Fruit fly (Drosophila melanogaster) whole organism, embryonic: ENCODE data around the gene Cnot4.

ENCODE experiments used
- Asciz ChIP-seq: fragments of 200-800 bp; sonication (Bioruptor generic); optimal IDR thresholded peaks from 2 replicates; lab custom pipeline; 2017; ENCODE audit warnings: missing biosample characterization, mild to moderate bottlenecking, missing genetic modification characterization, missing genetic modification reagents
- Atf3 ChIP-seq: fragments of 200-800 bp; sonication (Bioruptor generic); optimal IDR thresholded peaks from 3 replicates; lab custom pipeline; 2016; ENCODE audit warnings: missing biosample characterization, missing genetic modification characterization
- Bdp1 ChIP-seq: fragments of 200-800 bp; sonication (Bioruptor generic); optimal IDR thresholded peaks from 3 replicates; lab custom pipeline; 2016; ENCODE audit warnings: missing biosample characterization, missing genetic modification characterization
- CG10543 ChIP-seq: fragments of 200-800 bp; sonication (Bioruptor generic); optimal IDR thresholded peaks from 3 replicates; lab custom pipeline; 2017; ENCODE audit warnings: missing biosample characterization, mild to moderate bottlenecking, missing genetic modification characterization, moderate library complexity
- CG10959 ChIP-seq: fragments of 200-800 bp; sonication (Bioruptor generic); IDR thresholded peaks from 2 replicates; pipeline ENCODE4 v1.3.6; 2022; ENCODE audit warnings: missing biosample characterization, missing genetic modification characterization
- CG10979 ChIP-seq: fragments of 200-800 bp; sonication (Bioruptor generic); optimal IDR thresholded peaks from 2 replicates; lab custom pipeline; 2018; ENCODE audit warnings: missing biosample characterization, mild to moderate bottlenecking, missing genetic modification characterization, moderate library complexity
- CG12391 ChIP-seq: fragments of 200-800 bp; sonication (Bioruptor generic); optimal IDR thresholded peaks from 3 replicates; lab custom pipeline; 2018; ENCODE audit warnings: missing biosample characterization, mild to moderate bottlenecking, missing genetic modification characterization, moderate library complexity
- CG12769 ChIP-seq: fragments of 200-800 bp; sonication (Bioruptor generic); optimal IDR thresholded peaks from 2 replicates; lab custom pipeline; 2019; ENCODE audit warnings: missing biosample characterization, mild to moderate bottlenecking, missing genetic modification characterization, moderate library complexity
- CG12942 ChIP-seq: fragments of 200-800 bp; sonication (Bioruptor generic); optimal IDR thresholded peaks from 3 replicates; lab custom pipeline; 2016; ENCODE audit warnings: missing biosample characterization, missing genetic modification characterization
- CG14050 ChIP-seq: fragments of 200-800 bp; sonication (Bioruptor generic); IDR thresholded peaks from 3 replicates; pipeline ENCODE4 v1.3.6; 2022; ENCODE audit warnings: missing biosample characterization, missing genetic modification characterization
- CG15073 ChIP-seq: fragments of 200-800 bp; sonication (Bioruptor generic); optimal IDR thresholded peaks from 2 replicates; lab custom pipeline; 2016; ENCODE audit warnings: missing biosample characterization, missing genetic modification characterization
- CG1602 ChIP-seq: fragments of 200-800 bp; sonication (Bioruptor generic); optimal IDR thresholded peaks from 3 replicates; lab custom pipeline; 2016; ENCODE audit warnings: missing biosample characterization, missing genetic modification characterization
- CG17359 ChIP-seq: fragments of 200-800 bp; sonication (Bioruptor generic); optimal IDR thresholded peaks from 3 replicates; lab custom pipeline; 2018; ENCODE audit warnings: missing biosample characterization, mild to moderate bottlenecking, missing genetic modification characterization, moderate library complexity
- CG18011 ChIP-seq: fragments of 200-800 bp; sonication (Bioruptor generic); optimal IDR thresholded peaks from 2 replicates; lab custom pipeline; 2017; ENCODE audit warnings: missing biosample characterization, missing genetic modification characterization, mild to moderate bottlenecking, moderate library complexity, missing genotype
- CG33213 ChIP-seq: fragments of 200-800 bp; sonication (Bioruptor generic); optimal IDR thresholded peaks from 3 replicates; lab custom pipeline; 2016; ENCODE audit warnings: missing biosample characterization, missing genetic modification characterization
- CG34376 ChIP-seq: fragments of 200-800 bp; sonication (Bioruptor generic); optimal IDR thresholded peaks from 2 replicates; lab custom pipeline; 2018; ENCODE audit warnings: missing biosample characterization, mild to moderate bottlenecking, missing genetic modification characterization
- CG4404 ChIP-seq: fragments of 200-800 bp; sonication (Bioruptor generic); IDR thresholded peaks from 2 replicates; pipeline ENCODE4 v1.3.6; 2022; ENCODE audit warnings: missing biosample characterization, missing genetic modification characterization
- CG5953 ChIP-seq: fragments of 200-800 bp; sonication (Bioruptor generic); IDR thresholded peaks from 2 replicates; pipeline ENCODE4 v1.3.6; 2022; ENCODE audit warnings: missing biosample characterization, missing genetic modification characterization
- CG6175 ChIP-seq: fragments of 200-800 bp; sonication (Bioruptor generic); IDR thresholded peaks from 3 replicates; pipeline ENCODE4 v1.3.6; 2022; ENCODE audit warnings: missing biosample characterization, missing genetic modification characterization
- CG6689 ChIP-seq: fragments of 200-800 bp; sonication (Bioruptor generic); IDR thresholded peaks from 2 replicates; pipeline ENCODE4 v1.3.6; 2022; ENCODE audit warnings: missing biosample characterization, missing genetic modification characterization
- CG8281 ChIP-seq: fragments of 200-800 bp; sonication (Bioruptor generic); optimal IDR thresholded peaks from 2 replicates; lab custom pipeline; 2018; ENCODE audit warnings: missing biosample characterization, mild to moderate bottlenecking, missing genetic modification characterization, moderate library complexity
- CG9437 ChIP-seq: fragments of 200-800 bp; sonication (Bioruptor generic); optimal IDR thresholded peaks from 2 replicates; lab custom pipeline; 2018; ENCODE audit warnings: missing biosample characterization, mild to moderate bottlenecking, missing genetic modification characterization
- Chrac-16 ChIP-seq: fragments of 200-800 bp; sonication (Bioruptor generic); optimal IDR thresholded peaks from 3 replicates; lab custom pipeline; 2016; ENCODE audit warnings: missing biosample characterization, missing genetic modification characterization
- D ChIP-seq, 2 experiments: fragments of 200-800 bp in 1 of 2; fragments of >200 bp in 1 of 2; sonication (Bioruptor generic) in 1 of 2; optimal IDR thresholded peaks; 2 replicates in 1 of 2; 3 replicates in 1 of 2; lab custom pipeline; 2017; ENCODE audit warnings: mild to moderate bottlenecking in 1 of 2, missing biosample characterization in 1 of 2, missing genetic modification characterization in 1 of 2, missing genetic modification reagents in 1 of 2
- Dad ChIP-seq: fragments of 200-800 bp; sonication (Bioruptor generic); optimal IDR thresholded peaks from 3 replicates; lab custom pipeline; 2016; ENCODE audit warnings: missing biosample characterization, missing genetic modification characterization
- Dip3 ChIP-seq: fragments of 200-800 bp; sonication (Bioruptor generic); optimal IDR thresholded peaks from 3 replicates; lab custom pipeline; 2016; ENCODE audit warnings: missing biosample characterization, missing genetic modification characterization
- Eip74EF ChIP-seq, 2 experiments: fragments of 200-800 bp in 1 of 2; fragments of >200 bp in 1 of 2; sonication (Bioruptor generic) in 1 of 2; optimal IDR thresholded peaks; 2 replicates each; lab custom pipeline; 2017 to 2019; ENCODE audit warnings: missing biosample characterization in 2 of 2, missing genetic modification characterization in 2 of 2, mild to moderate bottlenecking in 1 of 2, moderate library complexity in 1 of 2
- HLH54F ChIP-seq: fragments of 200-800 bp; sonication (Bioruptor generic); optimal IDR thresholded peaks from 3 replicates; lab custom pipeline; 2016; ENCODE audit warnings: missing biosample characterization, missing genetic modification characterization
- HmgD ChIP-seq: fragments of 200-800 bp; sonication (Bioruptor generic); optimal IDR thresholded peaks from 3 replicates; lab custom pipeline; 2016; ENCODE audit warnings: missing biosample characterization, missing genetic modification characterization
- Kr ChIP-seq: fragments of 200-800 bp; sonication (Bioruptor generic); optimal IDR thresholded peaks from 2 replicates; lab custom pipeline; 2017; ENCODE audit warnings: missing biosample characterization, mild to moderate bottlenecking, missing genetic modification characterization
- Med ChIP-seq: fragments of 200-800 bp; sonication (Bioruptor generic); peaks from one replicate; lab custom pipeline; 2016; ENCODE audit warnings: missing biosample characterization, missing genetic modification characterization, mild to moderate bottlenecking, inconsistent platforms, moderate library complexity
- NC2β ChIP-seq: fragments of 200-800 bp; sonication (Bioruptor generic); optimal IDR thresholded peaks from 2 replicates; lab custom pipeline; 2016; ENCODE audit warnings: missing biosample characterization, missing genetic modification characterization
- Rx ChIP-seq: fragments of 200-800 bp; sonication (Bioruptor generic); IDR thresholded peaks from 2 replicates; pipeline ENCODE4 v1.3.6; 2022; ENCODE audit warnings: missing biosample characterization, missing genetic modification characterization
- Taf1 ChIP-seq: fragments of 200-800 bp; sonication (Bioruptor generic); IDR thresholded peaks from 2 replicates; pipeline ENCODE4 v1.3.6; 2022; ENCODE audit warnings: missing biosample characterization, missing genetic modification characterization
- Tbp ChIP-seq: fragments of >200 bp; optimal IDR thresholded peaks from 2 replicates; lab custom pipeline; 2018; ENCODE audit warnings: missing biosample characterization, missing genetic modification characterization
- chif ChIP-seq, 2 experiments: fragments of 200-800 bp; sonication (Bioruptor generic); optimal IDR thresholded peaks; 3 replicates each; lab custom pipeline; 2016; ENCODE audit warnings: missing biosample characterization in 2 of 2, missing genetic modification characterization in 2 of 2
- chinmo ChIP-seq: fragments of 200-800 bp; sonication (Bioruptor generic); IDR thresholded peaks from 4 replicates; pipeline ENCODE4 v1.3.6; 2022; ENCODE audit warnings: missing biosample characterization, missing genetic modification characterization; ENCODE audit not compliant: partially characterized antibody
- chm ChIP-seq: fragments of 200-800 bp; sonication (Bioruptor generic); IDR thresholded peaks from 2 replicates; pipeline ENCODE4 v1.3.6; 2022; ENCODE audit warnings: missing biosample characterization, missing genetic modification characterization
- cwo ChIP-seq: fragments of 200-800 bp; sonication (Bioruptor generic); optimal IDR thresholded peaks from 3 replicates; lab custom pipeline; 2017; ENCODE audit warnings: missing biosample characterization, missing genetic modification characterization, mild to moderate bottlenecking, moderate library complexity, missing genetic modification reagents
- disco-r ChIP-seq: fragments of 200-800 bp; sonication (Bioruptor generic); optimal IDR thresholded peaks from 2 replicates; lab custom pipeline; 2016; ENCODE audit warnings: missing biosample characterization, missing genetic modification characterization
- dmrt11E ChIP-seq: fragments of 200-800 bp; sonication (Bioruptor generic); optimal IDR thresholded peaks from 3 replicates; lab custom pipeline; 2018; ENCODE audit warnings: missing biosample characterization, mild to moderate bottlenecking, missing genetic modification characterization, moderate library complexity
- gro ChIP-seq: fragments of 200-800 bp; sonication (Bioruptor generic); optimal IDR thresholded peaks from 2 replicates; lab custom pipeline; 2016; ENCODE audit warnings: missing biosample characterization, missing genetic modification characterization
- lmd ChIP-seq: fragments of 200-800 bp; sonication (Bioruptor generic); IDR thresholded peaks from 2 replicates; pipeline ENCODE4 v1.3.6; 2022; ENCODE audit warnings: missing biosample characterization, missing genetic modification characterization
- mld ChIP-seq: fragments of 200-800 bp; sonication (Bioruptor generic); IDR thresholded peaks from 3 replicates; pipeline ENCODE4 v1.3.6; 2022; ENCODE audit warnings: missing biosample characterization, missing genetic modification characterization; ENCODE audit not compliant: partially characterized antibody
- nom ChIP-seq: fragments of 200-800 bp; sonication (Bioruptor generic); optimal IDR thresholded peaks from 2 replicates; lab custom pipeline; 2017; ENCODE audit warnings: missing biosample characterization, missing genetic modification characterization, mild to moderate bottlenecking, moderate library complexity, missing genetic modification reagents
- pum ChIP-seq: fragments of 200-800 bp; sonication (Bioruptor generic); optimal IDR thresholded peaks from 2 replicates; lab custom pipeline; 2016; ENCODE audit warnings: missing biosample characterization, missing genetic modification characterization
- run ChIP-seq: fragments of 200-800 bp; sonication (Bioruptor generic); optimal IDR thresholded peaks from 3 replicates; lab custom pipeline; 2018; ENCODE audit warnings: missing biosample characterization, mild to moderate bottlenecking, missing genetic modification characterization
- sisA ChIP-seq: fragments of 200-800 bp; sonication (Bioruptor generic); IDR thresholded peaks from 2 replicates; pipeline ENCODE4 v1.3.6; 2022; ENCODE audit warnings: missing biosample characterization, missing genetic modification characterization
- so ChIP-seq: fragments of 200-800 bp; sonication (Bioruptor generic); IDR thresholded peaks from 3 replicates; pipeline ENCODE4 v1.3.6; 2022; ENCODE audit warnings: missing biosample characterization, missing genetic modification characterization
- ssp ChIP-seq: fragments of 200-800 bp; sonication (Bioruptor generic); IDR thresholded peaks from 2 replicates; pipeline ENCODE4 v1.3.6; 2022; ENCODE audit warnings: missing biosample characterization, missing genetic modification characterization
- yki ChIP-seq: fragments of >200 bp; optimal IDR thresholded peaks from 3 replicates; lab custom pipeline; 2018
- zf30C ChIP-seq: fragments of 200-800 bp; sonication (Bioruptor generic); optimal IDR thresholded peaks from 3 replicates; lab custom pipeline; 2018; ENCODE audit warnings: missing biosample characterization, mild to moderate bottlenecking, missing genetic modification characterization

The Cnot4 gene

DNA sequence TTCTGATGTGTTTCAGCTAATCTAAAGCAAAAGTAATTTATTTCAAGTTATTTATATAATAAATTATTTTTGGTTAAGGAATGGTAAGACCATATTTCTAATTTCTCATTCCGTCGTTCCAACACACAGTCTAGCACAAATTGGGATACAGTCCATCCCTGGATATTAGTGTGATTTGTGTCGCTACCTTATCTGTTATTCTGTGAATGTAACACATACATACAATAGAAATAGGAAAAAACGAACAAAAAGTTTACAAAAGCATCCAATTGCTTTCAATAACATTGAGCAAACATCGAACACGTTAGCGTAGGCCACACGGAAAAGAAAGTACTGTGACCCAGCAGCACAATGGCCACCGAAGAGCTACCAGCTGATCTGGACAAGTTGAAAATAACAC, 30.0 kb upstream of the Cnot4 start, which contains the start of gene CG5056 (continued):
- TF ChIP-seq disco-r (GFP tag; lab: Kevin White, UChicago) (no peak), Kr (GFP tag; lab: Kevin White, UChicago) (no peak), Dad (GFP tag; lab: Kevin White, UChicago) (no peak), CG10979 (no peak), HmgD (GFP tag; lab: Kevin White, UChicago) (no peak), CG4404 (GFP tag; lab: Robert Waterston, UW) (no peak), pum (GFP tag; lab: Kevin White, UChicago) (no peak), nom (GFP tag; lab: Kevin White, UChicago) (peak; percentile 44), CG9437 (GFP tag; lab: Kevin White, UChicago) (no peak), D (optimal IDR thresholded peaks at IDR 0.05; lab: Kevin White, UChicago) (no peak), D (GFP tag; optimal IDR thresholded peaks at IDR 0.05; lab: Kevin White, UChicago) (peak; percentile 22), NC2β (GFP tag; lab: Kevin White, UChicago) (no peak), Tbp (GFP tag; lab: Kevin White, UChicago) (no peak), so (GFP tag; lab: Robert Waterston, UW) (no peak), chinmo (no peak), chm (GFP tag; lab: Robert Waterston, UW) (no peak), CG12942 (GFP tag; lab: Kevin White, UChicago) (no peak), yki (no peak), Atf3 (no peak), CG15073 (GFP tag; lab: Kevin White, UChicago) (no peak), CG10959 (GFP tag; lab: Robert Waterston, UW) (no peak), zf30C (GFP tag; lab: Kevin White, UChicago) (no peak), Eip74EF (GFP tag; optimal IDR thresholded peaks at IDR 0.05; lab: Kevin White, UChicago) (no peak), dmrt11E (peak; percentile 13), Dip3 (GFP tag; lab: Kevin White, UChicago) (no peak), CG12769 (tag; lab: Kevin White, UChicago) (no peak), CG12391 (tag; lab: Kevin White, UChicago) (peak; percentile 47), CG17359 (no peak), sisA (GFP tag; lab: Robert Waterston, UW) (no peak), HLH54F (GFP tag; lab: Kevin White, UChicago) (no peak), Asciz (GFP tag; lab: Kevin White, UChicago) (no peak), cwo (GFP tag; lab: Kevin White, UChicago) (no peak), CG6689 (GFP tag; lab: Robert Waterston, UW) (no peak), run (tag; lab: Kevin White, UChicago) (no peak), CG34376 (no peak), mld (GFP tag; lab: Robert Waterston, UW) (no peak), CG18011 (GFP tag; lab: Kevin White, UChicago) (no peak), chif (GFP tag; optimal IDR thresholded peaks at IDR 0.05; lab: Kevin White, UChicago) (no peak), CG8281 (no peak), Chrac-16 (GFP tag; lab: Kevin White, UChicago) (no peak), CG5953 (GFP tag; lab: Robert Waterston, UW) (no peak), Bdp1 (GFP tag; lab: Kevin White, UChicago) (no peak), Med (GFP tag; lab: Kevin White, UChicago) (peak; percentile 78), Rx (GFP tag; lab: Robert Waterston, UW) (no peak), CG14050 (GFP tag; lab: Robert Waterston, UW) (no peak), CG33213 (GFP tag; lab: Kevin White, UChicago) (no peak), ssp (GFP tag; lab: Robert Waterston, UW) (peak; percentile 39; the same call in 1 of the 2 replicates), CG6175 (GFP tag; lab: Robert Waterston, UW) (no peak), CG1602 (GFP tag; lab: Kevin White, UChicago) (no peak), gro (GFP tag; lab: Kevin White, UChicago) (peak; percentile 1), CG10543 (no peak), lmd (peak; percentile 16; the same call in 1 of the 2 replicates), Taf1 (no peak)
